Fruit fly (Drosophila melanogaster) whole organism, embryonic: Measurements from ENCODE around the gene CG8034.

Source experiments
- Blimp-1 ChIP-seq: fragments of 200-800 bp; sonication (Bioruptor generic); optimal IDR thresholded peaks from 3 replicates; lab custom pipeline; 2018; ENCODE audit warnings: missing biosample characterization, missing genetic modification characterization, mild to moderate bottlenecking, moderate library complexity, missing genetic modification reagents
- Bteb2 ChIP-seq: fragments of 200-800 bp; sonication (Bioruptor generic); optimal IDR thresholded peaks from 2 replicates; lab custom pipeline; 2016; ENCODE audit warnings: missing biosample characterization, missing genetic modification characterization
- CG10565 ChIP-seq: fragments of 200-800 bp; sonication (Bioruptor generic); optimal IDR thresholded peaks from 3 replicates; lab custom pipeline; 2016; ENCODE audit warnings: missing biosample characterization, mild to moderate bottlenecking, missing genetic modification characterization
- CG11456 ChIP-seq: fragments of 200-800 bp; sonication (Bioruptor generic); IDR thresholded peaks from 3 replicates; pipeline ENCODE4 v1.3.6; 2022; ENCODE audit warnings: missing biosample characterization, missing genetic modification characterization
- CG12769 ChIP-seq: fragments of 200-800 bp; sonication (Bioruptor generic); optimal IDR thresholded peaks from 2 replicates; lab custom pipeline; 2019; ENCODE audit warnings: missing biosample characterization, mild to moderate bottlenecking, missing genetic modification characterization, moderate library complexity
- CG14710 ChIP-seq: fragments of 200-800 bp; sonication (Bioruptor generic); optimal IDR thresholded peaks from 3 replicates; lab custom pipeline; 2019; ENCODE audit warnings: missing biosample characterization, mild to moderate bottlenecking, missing genetic modification characterization, moderate library complexity
- CG15514 ChIP-seq: fragments of 200-800 bp; sonication (Bioruptor generic); optimal IDR thresholded peaks from 3 replicates; lab custom pipeline; 2017; ENCODE audit warnings: missing biosample characterization, missing genetic modification characterization, mild to moderate bottlenecking, moderate library complexity, missing genetic modification reagents
- CG18619 ChIP-seq: fragments of 200-800 bp; sonication (Bioruptor generic); optimal IDR thresholded peaks from 3 replicates; lab custom pipeline; 2017; ENCODE audit warnings: missing biosample characterization, mild to moderate bottlenecking, missing genetic modification characterization
- CG2712 ChIP-seq: fragments of 200-800 bp; optimal IDR thresholded peaks from 3 replicates; lab custom pipeline; 2019; ENCODE audit warnings: missing biosample characterization, mild to moderate bottlenecking, missing genetic modification characterization, moderate library complexity
- CG2889 ChIP-seq: fragments of 200-800 bp; sonication (Bioruptor generic); IDR thresholded peaks from 3 replicates; pipeline ENCODE4 v1.3.6; 2022; ENCODE audit warnings: missing biosample characterization, missing genetic modification characterization
- CG3163 ChIP-seq: fragments of 200-800 bp; sonication (Bioruptor generic); optimal IDR thresholded peaks from 3 replicates; lab custom pipeline; 2016; ENCODE audit warnings: missing biosample characterization, missing genetic modification characterization
- CG32767 ChIP-seq: fragments of 200-800 bp; sonication (Bioruptor generic); IDR thresholded peaks from 2 replicates; pipeline ENCODE4 v1.3.6; 2022; ENCODE audit warnings: missing biosample characterization, missing genetic modification characterization
- CG34422 ChIP-seq: fragments of 200-800 bp; sonication (Bioruptor generic); IDR thresholded peaks from 3 replicates; pipeline ENCODE4 v1.3.6; 2022; ENCODE audit warnings: missing biosample characterization, missing genetic modification characterization
- CG3726 ChIP-seq: fragments of 200-800 bp; sonication (Bioruptor generic); IDR thresholded peaks from 3 replicates; pipeline ENCODE4, ENCODE4 v1.3.6; 2022; ENCODE audit warnings: missing biosample characterization, missing genetic modification characterization
- CG7987 ChIP-seq: fragments of 200-800 bp; sonication (Bioruptor generic); optimal IDR thresholded peaks from 2 replicates; lab custom pipeline; 2018; ENCODE audit warnings: missing biosample characterization, mild to moderate bottlenecking, missing genetic modification characterization, moderate library complexity
- CG8281 ChIP-seq: fragments of 200-800 bp; sonication (Bioruptor generic); optimal IDR thresholded peaks from 2 replicates; lab custom pipeline; 2018; ENCODE audit warnings: missing biosample characterization, mild to moderate bottlenecking, missing genetic modification characterization, moderate library complexity
- Dp ChIP-seq: fragments of 200-800 bp; sonication (Bioruptor generic); optimal IDR thresholded peaks from 2 replicates; lab custom pipeline; 2018; ENCODE audit warnings: missing biosample characterization, mild to moderate bottlenecking, missing genetic modification characterization, moderate library complexity
- Drgx ChIP-seq: fragments of 200-800 bp; sonication (Bioruptor generic); IDR thresholded peaks from 2 replicates; pipeline ENCODE4 v1.3.6; 2022; ENCODE audit warnings: missing biosample characterization, missing genetic modification characterization
- Fer1 ChIP-seq: fragments of 200-800 bp; sonication (Bioruptor generic); optimal IDR thresholded peaks from 2 replicates; lab custom pipeline; 2017; ENCODE audit warnings: missing biosample characterization, mild to moderate bottlenecking, missing genetic modification characterization
- Fer3 ChIP-seq: fragments of 200-800 bp; sonication (Bioruptor generic); optimal IDR thresholded peaks from 2 replicates; lab custom pipeline; 2018; ENCODE audit warnings: missing biosample characterization, mild to moderate bottlenecking, missing genetic modification characterization, moderate library complexity
- HLH4C ChIP-seq: fragments of 200-800 bp; sonication (Bioruptor generic); IDR thresholded peaks from 3 replicates; pipeline ENCODE4 v1.3.6; 2022; ENCODE audit warnings: missing biosample characterization, missing genetic modification characterization; ENCODE audit not compliant: partially characterized antibody
- Lhr ChIP-seq: fragments of 200-800 bp; sonication (Bioruptor generic); optimal IDR thresholded peaks from 3 replicates; lab custom pipeline; 2017; ENCODE audit warnings: mild to moderate bottlenecking, missing biosample characterization, missing genetic modification reagents, missing genetic modification characterization
- Lim3 ChIP-seq: fragments of 200-800 bp; sonication (Bioruptor generic); IDR thresholded peaks from 2 replicates; pipeline ENCODE4 v1.3.6; 2022; ENCODE audit warnings: missing biosample characterization, missing genetic modification characterization
- Mes4 ChIP-seq: fragments of 200-800 bp; sonication (Bioruptor generic); optimal IDR thresholded peaks from 2 replicates; lab custom pipeline; 2016; ENCODE audit warnings: missing biosample characterization, missing genetic modification characterization
- NFAT ChIP-seq: fragments of 200-800 bp; sonication (Bioruptor generic); IDR thresholded peaks from 2 replicates; pipeline ENCODE4 v1.3.6; 2022; ENCODE audit warnings: missing biosample characterization, missing genetic modification characterization
- NfI ChIP-seq: fragments of 200-800 bp; sonication (Bioruptor generic); optimal IDR thresholded peaks from 3 replicates; lab custom pipeline; 2018; ENCODE audit warnings: missing biosample characterization, mild to moderate bottlenecking, missing genetic modification characterization, moderate library complexity
- Spps ChIP-seq: fragments of 200-800 bp; sonication (Bioruptor generic); optimal IDR thresholded peaks from 2 replicates; lab custom pipeline; 2018; ENCODE audit warnings: missing biosample characterization, mild to moderate bottlenecking, missing genetic modification characterization
- Trl ChIP-seq, 3 experiments: fragments of >200 bp in 2 of 3; fragments of 200-800 bp in 1 of 3; sonication (Bioruptor generic) in 1 of 3; optimal IDR thresholded peaks; 2 replicates in 1 of 3; 3 replicates in 2 of 3; lab custom pipeline; 2016 to 2017; ENCODE audit warnings: missing biosample characterization in 1 of 3, missing genetic modification characterization in 1 of 3
- aop ChIP-seq: fragments of 200-800 bp; sonication (Bioruptor generic); IDR thresholded peaks from 2 replicates; pipeline ENCODE4 v1.3.6; 2022; ENCODE audit warnings: missing biosample characterization, missing genetic modification characterization
- bowl ChIP-seq: fragments of 200-800 bp; sonication (Bioruptor generic); IDR thresholded peaks from 2 replicates; pipeline ENCODE4 v1.3.6; 2022; ENCODE audit warnings: missing biosample characterization, missing genetic modification characterization
- corto ChIP-seq: fragments of 200-800 bp; sonication (Bioruptor generic); optimal IDR thresholded peaks from 2 replicates; lab custom pipeline; 2016; ENCODE audit warnings: missing biosample characterization, mild to moderate bottlenecking, missing genetic modification characterization, moderate library complexity
- cwo ChIP-seq: fragments of 200-800 bp; sonication (Bioruptor generic); optimal IDR thresholded peaks from 3 replicates; lab custom pipeline; 2017; ENCODE audit warnings: missing biosample characterization, missing genetic modification characterization, mild to moderate bottlenecking, moderate library complexity, missing genetic modification reagents
- dmrt11E ChIP-seq: fragments of 200-800 bp; sonication (Bioruptor generic); optimal IDR thresholded peaks from 3 replicates; lab custom pipeline; 2018; ENCODE audit warnings: missing biosample characterization, mild to moderate bottlenecking, missing genetic modification characterization, moderate library complexity
- eve ChIP-seq, 2 experiments: fragments of >200 bp; optimal IDR thresholded peaks; 2 replicates each; lab custom pipeline; 2017; ENCODE audit warnings: missing biosample characterization in 2 of 2, missing genetic modification characterization in 2 of 2
- fd96Cb ChIP-seq: fragments of 200-800 bp; sonication (Bioruptor generic); optimal IDR thresholded peaks from 2 replicates; lab custom pipeline; 2018; ENCODE audit warnings: missing biosample characterization, mild to moderate bottlenecking, missing genetic modification characterization, moderate library complexity
- gcm2 ChIP-seq: fragments of 200-800 bp; sonication (Bioruptor generic); optimal IDR thresholded peaks from 2 replicates; lab custom pipeline; 2016; ENCODE audit warnings: missing biosample characterization, missing genetic modification characterization
- inv ChIP-seq: fragments of 200-800 bp; sonication (Bioruptor generic); IDR thresholded peaks from 2 replicates; pipeline ENCODE4 v1.3.6; 2022; ENCODE audit warnings: missing biosample characterization, missing genetic modification characterization; ENCODE audit not compliant: partially characterized antibody
- nerfin-2 ChIP-seq: fragments of 200-800 bp; sonication (Bioruptor generic); IDR thresholded peaks from 2 replicates; pipeline ENCODE4 v1.3.6; 2022; ENCODE audit warnings: missing biosample characterization, missing genetic modification characterization; ENCODE audit not compliant: partially characterized antibody
- nom ChIP-seq: fragments of 200-800 bp; sonication (Bioruptor generic); optimal IDR thresholded peaks from 2 replicates; lab custom pipeline; 2017; ENCODE audit warnings: missing biosample characterization, missing genetic modification characterization, mild to moderate bottlenecking, moderate library complexity, missing genetic modification reagents
- onecut ChIP-seq: fragments of 200-800 bp; sonication (Bioruptor generic); IDR thresholded peaks from 2 replicates; pipeline ENCODE4 v1.3.6; 2022; ENCODE audit warnings: missing biosample characterization, missing genetic modification characterization
- pan ChIP-seq, 4 experiments: fragments of >200 bp in 3 of 4; fragments of 200-800 bp in 1 of 4; sonication (Bioruptor generic) in 1 of 4; optimal IDR thresholded peaks in 3 of 4; IDR thresholded peaks in 1 of 4; 2 replicates each; pipeline versions ENCODE4 v1.3.6 to Lab custom; 2017 to 2022; ENCODE audit warnings: missing biosample characterization in 2 of 4, missing genetic modification characterization in 2 of 4, mixed read lengths in 1 of 4
- sisA ChIP-seq: fragments of 200-800 bp; sonication (Bioruptor generic); IDR thresholded peaks from 2 replicates; pipeline ENCODE4 v1.3.6; 2022; ENCODE audit warnings: missing biosample characterization, missing genetic modification characterization
- so ChIP-seq: fragments of 200-800 bp; sonication (Bioruptor generic); IDR thresholded peaks from 3 replicates; pipeline ENCODE4 v1.3.6; 2022; ENCODE audit warnings: missing biosample characterization, missing genetic modification characterization
- tgo ChIP-seq: fragments of 200-800 bp; sonication (Bioruptor generic); IDR thresholded peaks from 3 replicates; pipeline ENCODE4 v1.3.6; 2022; ENCODE audit warnings: missing biosample characterization, missing genetic modification characterization
- tup ChIP-seq: fragments of 200-800 bp; sonication (Bioruptor generic); optimal IDR thresholded peaks from 2 replicates; lab custom pipeline; 2016; ENCODE audit warnings: missing biosample characterization, mild to moderate bottlenecking, missing genetic modification characterization, moderate library complexity
- tx ChIP-seq: fragments of 200-800 bp; sonication (Bioruptor generic); optimal IDR thresholded peaks from 2 replicates; lab custom pipeline; 2016; ENCODE audit warnings: missing biosample characterization, missing genetic modification characterization
- usp ChIP-seq: fragments of >200 bp; optimal IDR thresholded peaks from 2 replicates; lab custom pipeline; 2017; ENCODE audit warnings: missing biosample characterization, missing genetic modification characterization
- wek ChIP-seq: fragments of 200-800 bp; sonication (Bioruptor generic); optimal IDR thresholded peaks from 3 replicates; lab custom pipeline; 2018; ENCODE audit warnings: missing biosample characterization, mild to moderate bottlenecking, missing genetic modification characterization, moderate library complexity
- zfh2 ChIP-seq: fragments of 200-800 bp; sonication (Bioruptor generic); optimal IDR thresholded peaks from 2 replicates; lab custom pipeline; 2016; ENCODE audit warnings: missing biosample characterization, missing genetic modification characterization

CG8034 gene

dm6 chrX:19323835-19324133 is 25.8 kb upstream of the CG8034 start (continued):
- TF ChIP-seq fd96Cb: peak; percentile 78
- TF ChIP-seq CG3726 (GFP tag; lab: Robert Waterston, UW): no peak
- 0 out of 2 replicates have a peak, but pooled peaks have one; percentile 20 for TF ChIP-seq bowl (GFP tag; lab: Robert Waterston, UW)
- peak; percentile 51 for TF ChIP-seq Spps
- TF ChIP-seq zfh2 (GFP tag; lab: Kevin White, UChicago): peak; percentile 88
- TF ChIP-seq CG2712: peak; percentile 83
- TF ChIP-seq so: peak; percentile 85
- TF ChIP-seq CG14710 (tag; lab: Kevin White, UChicago): peak; percentile 66
- no peak for TF ChIP-seq CG10565
- no peak for TF ChIP-seq nerfin-2 (GFP tag; lab: Robert Waterston, UW)
- TF ChIP-seq CG2889 (GFP tag; lab: Robert Waterston, UW): peak; percentile 86
- TF ChIP-seq sisA (GFP tag; lab: Robert Waterston, UW): peak; percentile 84
- TF ChIP-seq Blimp-1 (GFP tag; lab: Kevin White, UChicago): peak; percentile 82
- peak; percentile 80 for TF ChIP-seq CG18619 (GFP tag; lab: Kevin White, UChicago)
- peak in 1 of 2 experiments; percentile 1 for TF ChIP-seq Trl (optimal IDR thresholded peaks at IDR 0.05; lab: Kevin White, UChicago)
- peak; percentile 73 for TF ChIP-seq Trl (GFP tag; optimal IDR thresholded peaks at IDR 0.05; lab: Kevin White, UChicago)
- no peak for TF ChIP-seq pan (optimal IDR thresholded peaks at IDR 0.05; lab: Kevin White, UChicago)
- TF ChIP-seq pan (GFP tag; optimal IDR thresholded peaks at IDR 0.05 in 1 of 2, IDR thresholded peaks at IDR 0.05 in 1 of 2): peak in 1 of 2 experiments; percentile 80
- peak; percentile 69 for TF ChIP-seq dmrt11E (tag; lab: Kevin White, UChicago)
- peak; percentile 90 for TF ChIP-seq cwo (GFP tag; lab: Kevin White, UChicago)
- TF ChIP-seq CG12769 (tag; lab: Kevin White, UChicago): peak; percentile 93
- TF ChIP-seq Lim3: 0 out of 2 replicates have a peak, but pooled peaks have one; percentile 7
- peak; percentile 74; the same call in 1 of the 2 replicates for TF ChIP-seq NFAT (GFP tag; lab: Robert Waterston, UW)
- peak; percentile 62 for TF ChIP-seq tup
- TF ChIP-seq CG3163: no peak
- TF ChIP-seq NfI (GFP tag; lab: Kevin White, UChicago): peak; percentile 83
- TF ChIP-seq Drgx (GFP tag; lab: Robert Waterston, UW): peak; percentile 95
- peak; percentile 75 for TF ChIP-seq CG32767 (GFP tag; lab: Robert Waterston, UW)
- TF ChIP-seq CG11456 (GFP tag; lab: Robert Waterston, UW): peak; percentile 86
- TF ChIP-seq CG34422 (GFP tag; lab: Robert Waterston, UW): peak; percentile 76
- peak; percentile 80 for TF ChIP-seq Bteb2
- TF ChIP-seq onecut (GFP tag; lab: Robert Waterston, UW): peak; percentile 71
- no peak for TF ChIP-seq eve (GFP tag; optimal IDR thresholded peaks at IDR 0.05; lab: Kevin White, UChicago)
- no peak for TF ChIP-seq Dp
- no peak for TF ChIP-seq usp (GFP tag; lab: Kevin White, UChicago)
- no peak for TF ChIP-seq aop (GFP tag; lab: Robert Waterston, UW)
- peak; percentile 85 for TF ChIP-seq CG15514 (GFP tag; lab: Kevin White, UChicago)
- peak; percentile 52 for TF ChIP-seq tx
- TF ChIP-seq CG8281 (tag; lab: Kevin White, UChicago): peak; percentile 34
- TF ChIP-seq Fer1 (GFP tag; lab: Kevin White, UChicago): peak; percentile 91
- peak; percentile 38 for TF ChIP-seq CG7987 (GFP tag; lab: Kevin White, UChicago)
- peak; percentile 32 for TF ChIP-seq nom (GFP tag; lab: Kevin White, UChicago)
- TF ChIP-seq gcm2 (GFP tag; lab: Kevin White, UChicago): peak; percentile 46
- peak; percentile 87 for TF ChIP-seq Fer3 (tag; lab: Kevin White, UChicago)
- peak; percentile 79 for TF ChIP-seq tgo (GFP tag; lab: Robert Waterston, UW)
- TF ChIP-seq corto (GFP tag; lab: Kevin White, UChicago): peak; percentile 9
- peak; percentile 44 for TF ChIP-seq Mes4 (GFP tag; lab: Kevin White, UChicago)
- TF ChIP-seq HLH4C (GFP tag; lab: Robert Waterston, UW): no peak
- TF ChIP-seq wek: peak; percentile 5
- no peak for TF ChIP-seq inv
- TF ChIP-seq Lhr (GFP tag; lab: Kevin White, UChicago): peak; percentile 28
